Worm (Caenorhabditis elegans) whole organism, L1 larva: ENCODE data around the gene C02F5.3.

Source experiments
- Y116A8C.19 ChIP-seq: sonication (generic microtip); optimal IDR thresholded peaks from 2 replicates; lab custom pipeline; 2016; ENCODE audit warnings: missing compliant biosample characterization, missing genetic modification characterization, borderline replicate concordance
- aha-1 ChIP-seq: fragments of 150-350 bp; optimal IDR thresholded peaks from 2 replicates; lab custom pipeline; 2014; ENCODE audit warnings: missing biosample characterization, missing genetic modification characterization
- ama-1 ChIP-seq: fragments of 150-350 bp; optimal IDR thresholded peaks from 2 replicates; lab custom pipeline; 2014
- blmp-1 ChIP-seq: fragments of 150-350 bp; optimal IDR thresholded peaks from 2 replicates; lab custom pipeline; 2014; ENCODE audit warnings: missing biosample characterization, missing genetic modification characterization
- ceh-63 ChIP-seq: fragments of 200-800 bp; sonication (Bioruptor generic); optimal IDR thresholded peaks from 2 replicates; lab custom pipeline; 2018; ENCODE audit warnings: mild to moderate bottlenecking, missing genetic modification characterization, missing compliant biosample characterization
- ceh-8 ChIP-seq: fragments of 200-800 bp; sonication (Bioruptor generic); optimal IDR thresholded peaks from 2 replicates; lab custom pipeline; 2018; ENCODE audit warnings: mild to moderate bottlenecking, missing genetic modification characterization, moderate library complexity, missing compliant biosample characterization
- ceh-82 ChIP-seq, 3 experiments: fragments of 150-350 bp in 1 of 3; sonication (generic microtip) in 2 of 3; optimal IDR thresholded peaks; 2 replicates each; lab custom pipeline; 2014 to 2017; ENCODE audit warnings: missing biosample characterization in 3 of 3, missing genetic modification characterization in 3 of 3
- dpl-1 ChIP-seq, 3 experiments: fragments of 150-350 bp in 2 of 3; sonication (generic microtip) in 1 of 3; optimal IDR thresholded peaks; 2 replicates each; lab custom pipeline; 2014 to 2017; ENCODE audit warnings: missing biosample characterization in 3 of 3, missing genetic modification characterization in 3 of 3, missing genetic modification reagents in 3 of 3
- efl-1 ChIP-seq, 4 experiments: fragments of 150-350 bp; optimal IDR thresholded peaks in 3 of 4; peaks in 1 of 4; 1 replicate in 1 of 4; 2 replicates in 3 of 4; lab custom pipeline; 2014; ENCODE audit warnings: missing biosample characterization in 2 of 4, missing genetic modification characterization in 2 of 4, missing genetic modification reagents in 2 of 4
- elt-2 ChIP-seq: sonication (generic microtip); optimal IDR thresholded peaks from 2 replicates; lab custom pipeline; 2016; ENCODE audit warnings: missing genetic modification characterization, mild to moderate bottlenecking, inconsistent platforms, missing compliant biosample characterization, missing genetic modification reagents
- fkh-10 ChIP-seq: sonication (generic microtip); optimal IDR thresholded peaks from 2 replicates; lab custom pipeline; 2017; ENCODE audit warnings: missing biosample characterization, missing genetic modification reagents, missing genetic modification characterization
- fkh-8 ChIP-seq: sonication (generic microtip); optimal IDR thresholded peaks from 2 replicates; lab custom pipeline; 2016; ENCODE audit warnings: mild to moderate bottlenecking, missing genetic modification characterization, missing compliant biosample characterization
- grh-1 ChIP-seq: fragments of 200-800 bp; sonication (Bioruptor generic); IDR thresholded peaks from 2 replicates; pipeline ENCODE4 v1.3.6; 2022; ENCODE audit warnings: missing genetic modification reagents, missing genetic modification characterization, missing compliant biosample characterization
- hlh-4 ChIP-seq: sonication (generic microtip); optimal IDR thresholded peaks from 2 replicates; lab custom pipeline; 2016; ENCODE audit warnings: mild to moderate bottlenecking, missing genetic modification characterization, missing compliant biosample characterization
- irx-1 ChIP-seq: sonication (generic microtip); optimal IDR thresholded peaks from 2 replicates; lab custom pipeline; 2016; ENCODE audit warnings: missing genetic modification characterization, missing compliant biosample characterization
- jun-1 ChIP-seq: fragments of 150-350 bp; optimal IDR thresholded peaks from 2 replicates; lab custom pipeline; 2014; ENCODE audit warnings: missing biosample characterization, missing genetic modification reagents, missing genetic modification characterization
- lin-14 ChIP-seq: fragments of 200-800 bp; sonication (Bioruptor generic); optimal IDR thresholded peaks from 2 replicates; lab custom pipeline; 2018; ENCODE audit warnings: mild to moderate bottlenecking, missing genetic modification characterization, moderate library complexity, missing compliant biosample characterization
- lin-15B ChIP-seq: fragments of 150-350 bp; sonication (generic microtip); optimal IDR thresholded peaks from 3 replicates; lab custom pipeline; 2014; ENCODE audit warnings: missing biosample characterization, missing genetic modification characterization
- lin-35 ChIP-seq, 2 experiments: fragments of 150-350 bp; optimal IDR thresholded peaks; 2 replicates each; lab custom pipeline; 2014; ENCODE audit warnings: missing biosample characterization in 2 of 2, missing genetic modification characterization in 2 of 2, missing genetic modification reagents in 2 of 2
- lir-3 ChIP-seq: sonication (generic microtip); optimal IDR thresholded peaks from 2 replicates; lab custom pipeline; 2016; ENCODE audit warnings: mild to moderate bottlenecking, missing genetic modification characterization, moderate library complexity, missing compliant biosample characterization; ENCODE audit not compliant: poor library complexity
- lsy-2 ChIP-seq, 2 experiments: fragments of 150-350 bp; optimal IDR thresholded peaks; 2 replicates each; lab custom pipeline; 2014; ENCODE audit warnings: missing biosample characterization in 2 of 2, missing genetic modification characterization in 2 of 2
- mab-9 ChIP-seq: fragments of 200-800 bp; sonication (Bioruptor generic); IDR thresholded peaks from 2 replicates; pipeline ENCODE4 v1.3.6; 2022; ENCODE audit warnings: missing genetic modification reagents, missing genetic modification characterization, missing compliant biosample characterization
- mdl-1 ChIP-seq, 2 experiments: fragments of 150-350 bp; optimal IDR thresholded peaks; 2 replicates each; lab custom pipeline; 2014 to 2017; ENCODE audit warnings: missing biosample characterization in 2 of 2, missing genetic modification characterization in 2 of 2, inconsistent platforms in 1 of 2
- nhr-19 ChIP-seq: fragments of 200-800 bp; sonication (Bioruptor generic); conservative IDR thresholded peaks from 2 replicates; pipeline ENCODE4 v1.3.6; 2022; ENCODE audit warnings: missing genetic modification characterization, missing compliant biosample characterization
- nhr-20 ChIP-seq: sonication (generic microtip); optimal IDR thresholded peaks from 2 replicates; lab custom pipeline; 2016; ENCODE audit warnings: mild to moderate bottlenecking, missing genetic modification characterization, missing compliant biosample characterization
- nhr-47 ChIP-seq: sonication (generic microtip); optimal IDR thresholded peaks from 2 replicates; lab custom pipeline; 2016; ENCODE audit warnings: mild to moderate bottlenecking, missing genetic modification characterization, moderate library complexity, missing compliant biosample characterization
- nhr-77 ChIP-seq: fragments of 150-350 bp; optimal IDR thresholded peaks from 2 replicates; lab custom pipeline; 2014; ENCODE audit warnings: missing biosample characterization, missing genetic modification characterization
- nhr-85 ChIP-seq: sonication (generic microtip); peaks from one replicate; lab custom pipeline; 2016; ENCODE audit warnings: missing genetic modification characterization, inconsistent platforms, missing compliant biosample characterization
- pqm-1 ChIP-seq: sonication (generic microtip); optimal IDR thresholded peaks from 3 replicates; lab custom pipeline; 2017; ENCODE audit warnings: missing biosample characterization, missing genetic modification characterization
- snu-23 ChIP-seq: sonication (generic microtip); optimal IDR thresholded peaks from 2 replicates; lab custom pipeline; 2016; ENCODE audit warnings: missing genetic modification characterization, missing compliant biosample characterization
- swsn-7 ChIP-seq: sonication (generic microtip); optimal IDR thresholded peaks from 2 replicates; lab custom pipeline; 2016; ENCODE audit warnings: missing genetic modification characterization, missing compliant biosample characterization
- tlp-1 ChIP-seq: fragments of 150-350 bp; optimal IDR thresholded peaks from 2 replicates; lab custom pipeline; 2014; ENCODE audit warnings: missing biosample characterization, missing genetic modification characterization
- unc-130 ChIP-seq: fragments of 150-350 bp; optimal IDR thresholded peaks from 2 replicates; lab custom pipeline; 2017; ENCODE audit warnings: missing biosample characterization, missing genetic modification characterization, inconsistent platforms
- unc-86 ChIP-seq: sonication (generic microtip); optimal IDR thresholded peaks from 2 replicates; lab custom pipeline; 2016; ENCODE audit warnings: missing genetic modification characterization, missing compliant biosample characterization
- xbp-1 ChIP-seq: sonication (generic microtip); optimal IDR thresholded peaks from 2 replicates; lab custom pipeline; 2016; ENCODE audit warnings: missing genetic modification characterization, missing compliant biosample characterization
- zag-1 ChIP-seq: fragments of 150-350 bp; optimal IDR thresholded peaks from 2 replicates; lab custom pipeline; 2014; ENCODE audit warnings: missing biosample characterization, missing genetic modification characterization

The C02F5.3 gene

DNA sequence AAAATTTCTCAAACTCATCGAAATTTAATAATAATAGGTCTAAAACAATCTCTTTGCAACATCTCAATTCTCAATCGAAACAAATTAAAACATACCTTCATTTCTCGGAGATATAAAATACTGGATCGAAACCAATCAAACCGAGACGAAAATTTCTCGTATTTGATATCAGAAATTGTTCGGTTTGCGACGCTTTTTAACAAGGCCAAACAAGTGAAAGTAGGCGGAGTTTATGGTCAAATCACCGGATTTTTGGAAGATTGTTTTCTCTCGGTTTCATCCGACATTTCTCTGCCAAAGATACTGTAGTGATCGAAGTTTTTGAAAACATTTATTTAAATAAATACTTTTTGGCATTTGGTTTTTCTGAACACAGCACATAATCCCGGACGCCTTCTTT, 10.3 kb upstream of the C02F5.3 start, which contains the start of gene C02F5.14:
TSS of gene C02F5.14 (minus strand) at position 157 of the 400 bp plus-strand sequence.
- no peak for TF ChIP-seq fkh-8 (tag; lab: Kevin White, UChicago)
- no peak for TF ChIP-seq elt-2 (tag; lab: Kevin White, UChicago)
- TF ChIP-seq mdl-1 (tag; optimal IDR thresholded peaks at IDR 0.05; lab: Kevin White, UChicago): no peak
- TF ChIP-seq zag-1: no peak
- TF ChIP-seq blmp-1 (tag; lab: Kevin White, UChicago): peak; percentile 95
- TF ChIP-seq efl-1 (optimal IDR thresholded peaks at IDR 0.05; lab: Kevin White, UChicago): no peak
- TF ChIP-seq efl-1 (GFP tag; optimal IDR thresholded peaks at IDR 0.05 in 1 of 2; lab: Kevin White, UChicago): no peak
- TF ChIP-seq irx-1: no peak
- peak; percentile 48 for TF ChIP-seq nhr-85 (tag; lab: Kevin White, UChicago)
- TF ChIP-seq ama-1 (lab: Kevin White, UChicago): no peak
- no peak for TF ChIP-seq pqm-1 (tag; lab: Kevin White, UChicago)
- TF ChIP-seq ceh-82 (tag; optimal IDR thresholded peaks at IDR 0.05; lab: Kevin White, UChicago): no peak

DNA sequence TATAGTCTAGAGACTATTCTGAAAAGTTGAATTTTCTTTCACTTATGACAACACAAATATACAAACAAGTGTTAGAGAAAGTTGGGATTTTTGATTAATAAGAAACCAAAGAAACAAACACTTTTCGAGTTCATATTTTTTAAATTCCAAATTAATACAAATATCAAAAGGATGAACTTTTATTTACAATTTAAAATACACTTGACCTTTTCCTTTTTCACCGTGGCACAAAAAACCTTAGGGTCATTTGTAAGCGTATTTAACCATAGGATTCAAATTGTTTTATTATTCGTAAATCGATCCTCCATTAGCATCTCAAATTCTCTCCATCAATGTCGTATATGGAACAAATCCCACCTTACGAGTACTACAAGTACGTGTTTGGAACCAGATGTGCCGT, 9.8 kb upstream of the C02F5.3 start, which contains the start of gene C02F5.5:
TSS of gene C02F5.5 (plus strand) at position 301 of the 400 bp plus-strand sequence.
- TF ChIP-seq aha-1: no peak
- no peak for TF ChIP-seq mab-9 (GFP tag; lab: Robert Waterston, UW)
- TF ChIP-seq pqm-1 (tag; lab: Kevin White, UChicago): no peak
- no peak for TF ChIP-seq nhr-77 (tag; lab: Kevin White, UChicago)
- TF ChIP-seq grh-1: no peak
- TF ChIP-seq ceh-8 (GFP tag; lab: Kevin White, UChicago): no peak
- no peak for TF ChIP-seq ama-1 (lab: Kevin White, UChicago)
- no peak for TF ChIP-seq lsy-2 (tag; optimal IDR thresholded peaks at IDR 0.05; lab: Kevin White, UChicago)
- TF ChIP-seq elt-2 (tag; lab: Kevin White, UChicago): no peak
- TF ChIP-seq nhr-47: no peak
- no peak for TF ChIP-seq lir-3
- TF ChIP-seq zag-1: no peak
- TF ChIP-seq jun-1 (tag; lab: Kevin White, UChicago): no peak
- no peak for TF ChIP-seq tlp-1 (tag; lab: Kevin White, UChicago)
- TF ChIP-seq snu-23 (GFP tag; lab: Kevin White, UChicago): no peak
- no peak for TF ChIP-seq unc-86 (tag; lab: Kevin White, UChicago)
- no peak for TF ChIP-seq fkh-8 (tag; lab: Kevin White, UChicago)
- TF ChIP-seq fkh-10 (GFP tag; lab: Kevin White, UChicago): no peak
- TF ChIP-seq nhr-85 (tag; lab: Kevin White, UChicago): no peak

DNA sequence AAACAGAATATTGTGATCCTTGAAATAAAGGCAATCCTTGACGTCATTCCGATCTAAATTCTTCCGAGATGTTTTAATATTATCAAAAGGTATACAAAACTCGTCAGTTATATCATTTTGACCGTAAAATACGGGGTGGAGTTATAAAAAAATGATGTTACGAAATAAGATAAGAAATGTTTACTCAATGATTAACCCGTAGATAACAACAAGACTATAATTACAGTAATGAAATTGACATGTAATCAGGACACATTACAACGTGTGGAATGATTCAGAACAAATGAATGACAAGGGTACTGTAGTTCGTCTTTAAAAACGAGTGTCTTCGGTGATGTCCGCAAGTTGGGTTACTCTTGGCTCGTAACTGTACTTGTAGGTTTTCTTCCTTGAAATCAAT, 7.9 kb upstream of the C02F5.3 start, which contains the start of gene tsp-2:
TSS of gene tsp-2 (minus strand) at position 109 of the 400 bp plus-strand sequence.
- TF ChIP-seq elt-2 (tag; lab: Kevin White, UChicago): peak; percentile 47
- no peak for TF ChIP-seq lin-15B (tag; lab: Kevin White, UChicago)

DNA sequence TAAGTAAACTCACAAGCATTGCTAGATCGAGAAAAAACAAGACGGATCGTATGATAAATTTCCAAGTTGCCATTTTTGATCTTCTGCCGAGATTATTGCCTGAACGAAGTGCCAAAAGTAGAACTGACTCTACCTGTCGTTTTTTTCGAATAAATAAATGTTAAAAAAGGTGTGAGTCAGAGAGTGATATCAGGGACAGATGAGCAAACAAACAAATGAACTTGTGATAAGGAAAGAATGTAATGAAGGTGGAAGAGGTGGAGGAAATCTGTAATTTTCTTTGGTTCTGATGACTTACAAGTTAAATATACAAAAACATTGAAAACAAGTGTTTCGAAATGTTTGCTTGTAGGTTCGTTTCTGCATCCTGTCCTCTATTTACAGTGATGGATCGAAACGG, 6.4 kb upstream of the C02F5.3 start, which contains the start of gene tsp-1:
TSS of gene tsp-1 (minus strand) at position 99 of the 400 bp plus-strand sequence.
- no peak for TF ChIP-seq swsn-7 (tag; lab: Kevin White, UChicago)
- TF ChIP-seq efl-1 (optimal IDR thresholded peaks at IDR 0.05; lab: Kevin White, UChicago): no peak
- TF ChIP-seq efl-1 (GFP tag; optimal IDR thresholded peaks at IDR 0.05 in 1 of 2; lab: Kevin White, UChicago): peak in 1 of 2 experiments; percentile 69
- TF ChIP-seq, all 84 proteins: peak for 1

DNA sequence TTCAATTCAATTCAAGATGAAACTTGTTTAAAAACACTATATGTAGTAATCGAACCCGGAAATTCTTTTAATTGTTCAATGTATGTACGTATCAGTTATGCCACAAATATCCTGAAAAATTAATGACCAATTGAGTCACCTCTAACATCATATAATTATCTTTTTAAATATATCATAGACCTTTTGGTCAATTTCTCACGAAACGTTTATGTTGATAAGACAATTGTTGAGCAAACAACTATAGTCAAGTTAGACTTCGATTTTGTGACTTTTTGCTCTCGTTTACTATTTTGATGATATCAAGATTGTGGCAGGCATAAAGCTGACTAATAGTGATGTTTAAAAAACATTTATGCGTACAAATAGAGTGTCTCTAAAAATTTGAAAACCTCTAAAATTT, 5.4 kb upstream of the C02F5.3 start:
- TF ChIP-seq unc-130 (tag; lab: Kevin White, UChicago) (no peak), unc-86 (tag; lab: Kevin White, UChicago) (no peak), xbp-1 (tag; lab: Kevin White, UChicago) (no peak), nhr-20 (tag; lab: Kevin White, UChicago) (peak; percentile 12), hlh-4 (tag; lab: Kevin White, UChicago) (no peak)

DNA sequence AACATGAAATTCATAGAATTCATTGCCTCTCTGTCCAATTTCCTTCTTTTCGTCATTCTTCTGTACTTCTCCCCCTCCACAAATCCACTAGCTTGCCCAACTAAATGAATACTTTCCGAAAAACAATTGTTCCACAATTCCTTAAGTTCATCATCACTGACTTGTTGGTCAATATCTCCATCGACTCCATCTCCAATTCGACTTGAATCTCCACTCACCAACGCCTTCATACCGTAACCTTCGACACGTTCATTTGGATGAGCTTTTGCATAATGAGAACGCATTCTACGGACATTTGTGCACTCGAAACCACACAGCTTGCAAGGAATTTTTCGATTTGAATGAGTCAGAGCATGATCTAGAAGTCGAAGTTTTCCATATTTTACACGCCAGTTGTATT, 4.7 kb upstream of the C02F5.3 start:
- no peak for TF ChIP-seq mdl-1 (tag; optimal IDR thresholded peaks at IDR 0.05; lab: Kevin White, UChicago)
- TF ChIP-seq lin-35 (GFP tag; optimal IDR thresholded peaks at IDR 0.05; lab: Kevin White, UChicago): no peak
- no peak for TF ChIP-seq grh-1
- TF ChIP-seq ceh-63 (GFP tag; lab: Kevin White, UChicago): no peak
- TF ChIP-seq jun-1 (tag; lab: Kevin White, UChicago): no peak
- TF ChIP-seq dpl-1 (GFP tag; optimal IDR thresholded peaks at IDR 0.05; lab: Kevin White, UChicago): no peak
- no peak for TF ChIP-seq tlp-1 (tag; lab: Kevin White, UChicago)
- TF ChIP-seq lin-14: no peak
- no peak for TF ChIP-seq snu-23 (GFP tag; lab: Kevin White, UChicago)
- no peak for TF ChIP-seq nhr-19 (GFP tag; lab: Robert Waterston, UW)
- no peak for TF ChIP-seq efl-1 (optimal IDR thresholded peaks at IDR 0.05; lab: Kevin White, UChicago)
- no peak for TF ChIP-seq efl-1 (GFP tag; optimal IDR thresholded peaks at IDR 0.05 in 1 of 2; lab: Kevin White, UChicago)
- no peak for TF ChIP-seq aha-1
- no peak for TF ChIP-seq Y116A8C.19 (tag; lab: Kevin White, UChicago)
